Fruit fly (Drosophila melanogaster): ENCODE results near the gene CG17075.

The CG17075 gene

DNA sequence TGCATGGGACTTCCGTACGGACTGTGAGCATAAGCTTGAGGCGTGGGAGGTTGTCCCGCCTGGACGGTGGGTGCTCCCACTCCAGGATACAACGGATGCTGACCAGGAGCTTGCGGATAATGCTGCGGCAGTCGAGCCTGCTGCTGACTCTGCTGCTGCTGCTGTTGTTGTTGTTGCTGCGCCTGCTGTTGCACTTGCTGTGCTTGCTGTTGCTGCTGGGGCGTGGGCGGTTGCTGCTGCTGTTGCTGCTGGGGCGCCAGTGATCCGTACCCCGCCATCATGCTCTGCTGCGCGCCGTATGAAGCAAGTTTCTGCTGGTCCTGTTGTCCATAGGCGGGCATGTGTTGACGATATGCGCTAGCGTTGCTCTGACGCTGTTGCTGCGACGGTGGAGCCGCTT is 25.9 kb downstream of the CG17075 start:
- TF ChIP-seq CG6276 (GFP tag; optimal IDR thresholded peaks at IDR 0.05) (no peak), Eip75B (GFP tag; optimal IDR thresholded peaks at IDR 0.05) (no peak), Ets21C (GFP tag; optimal IDR thresholded peaks at IDR 0.05) (no peak), Hr39 (GFP tag; optimal IDR thresholded peaks at IDR 0.05) (no peak), CG8632 (GFP tag; optimal IDR thresholded peaks at IDR 0.05) (no peak), ss (GFP tag; optimal IDR thresholded peaks at IDR 0.05) (no peak), Met (GFP tag; optimal IDR thresholded peaks at IDR 0.05) (no peak), Gug (GFP tag; IDR thresholded peaks at IDR 0.05) (no peak)

dm6 chr2L:240176-240769 is 27.0 kb downstream of the CG17075 start:
- TF ChIP-seq dsx (GFP tag; optimal IDR thresholded peaks at IDR 0.05; ENCODE audit: poor library complexity, severe bottlenecking) (no peak), fkh (GFP tag; optimal IDR thresholded peaks at IDR 0.05) (no peak), salr (GFP tag; optimal IDR thresholded peaks at IDR 0.05) (no peak), CG3919 (GFP tag; optimal IDR thresholded peaks at IDR 0.05) (no peak)

DNA sequence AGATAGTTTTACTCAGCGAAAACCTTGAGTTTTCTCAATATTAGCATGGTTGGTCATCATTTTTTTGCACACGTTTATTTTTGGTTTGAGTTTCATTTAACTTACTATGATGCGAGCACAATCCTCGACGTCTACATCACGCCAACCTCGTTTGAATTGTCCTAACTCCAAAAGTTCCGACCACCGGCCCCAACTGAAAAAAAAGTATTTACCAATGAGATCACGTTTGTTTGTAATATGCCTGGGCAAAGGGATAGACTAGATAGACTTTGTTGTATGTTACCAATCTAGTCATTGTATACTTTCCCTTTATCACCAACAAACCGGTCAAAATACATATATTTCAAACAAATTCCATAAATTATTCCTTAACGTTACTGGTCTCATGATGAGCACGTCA is 35.1 kb downstream of the CG17075 start, which contains the start of gene CG13693:
TSS of gene CG13693 (plus strand) at position 301 of the 400 bp plus-strand sequence.
- TF ChIP-seq Smox (GFP tag; optimal IDR thresholded peaks at IDR 0.05) (no peak), achi (GFP tag; optimal IDR thresholded peaks at IDR 0.05) (no peak), OdsH (GFP tag; optimal IDR thresholded peaks at IDR 0.05) (no peak)

dm6 chr2L:228246-228645 is 39.1 kb downstream of the CG17075 start:
- peak; percentile 95 for TF ChIP-seq svp (GFP tag)
- no peak for TF ChIP-seq Sox15 (GFP tag; optimal IDR thresholded peaks at IDR 0.05)
- TF ChIP-seq CG32006 (GFP tag; optimal IDR thresholded peaks at IDR 0.05): no peak
- no peak for TF ChIP-seq CG10669 (GFP tag; optimal IDR thresholded peaks at IDR 0.05)

DNA sequence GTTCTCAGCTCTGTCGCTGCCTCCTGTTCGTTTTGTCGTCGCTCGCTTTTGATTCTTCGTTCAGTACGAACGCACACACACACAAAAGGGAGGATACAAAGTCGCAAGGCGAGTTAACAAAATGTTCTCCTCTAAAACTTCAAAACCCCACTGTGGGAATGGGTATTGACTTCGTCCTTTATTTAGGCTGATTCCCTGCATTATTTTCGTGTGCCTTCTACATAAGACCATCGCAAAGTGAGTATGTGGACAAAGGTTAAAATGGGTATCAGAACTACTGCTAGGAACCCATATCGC is 42.0 kb downstream of the CG17075 start:
- TF ChIP-seq Sox102F (GFP tag; optimal IDR thresholded peaks at IDR 0.05): no peak
- TF ChIP-seq CG3032 (tag; optimal IDR thresholded peaks at IDR 0.05): no peak
- TF ChIP-seq dsx (GFP tag; optimal IDR thresholded peaks at IDR 0.05; ENCODE audit: poor library complexity, severe bottlenecking): peak; percentile 93

dm6 chr2L:224599-225385 is 42.5 kb downstream of the CG17075 start:
- TF ChIP-seq Eip78C (GFP tag) (peak; percentile 97), CG9139 (GFP tag; optimal IDR thresholded peaks at IDR 0.05) (peak; percentile 78), CG6792 (GFP tag; optimal IDR thresholded peaks at IDR 0.05) (peak; percentile 87), CG11294 (GFP tag; IDR thresholded peaks at IDR 0.05) (peak; percentile 50; the same call in 1 of the 2 replicates), esn (GFP tag; optimal IDR thresholded peaks at IDR 0.05) (peak; percentile 91), CG6163 (GFP tag; IDR thresholded peaks at IDR 0.05) (peak; percentile 86), Hr4 (GFP tag; optimal IDR thresholded peaks at IDR 0.05) (peak; percentile 90), Met (GFP tag; optimal IDR thresholded peaks at IDR 0.05) (peak; percentile 93), CG6808 (GFP tag; optimal IDR thresholded peaks at IDR 0.05) (peak; percentile 93), Ets96B (tag; optimal IDR thresholded peaks at IDR 0.05) (peak; percentile 91), dsx (GFP tag; optimal IDR thresholded peaks at IDR 0.05; ENCODE audit: poor library complexity, severe bottlenecking) (peak; percentile 81), eg (GFP tag; IDR thresholded peaks at IDR 0.05) (no peak; the same call in 1 of the 3 replicates), OdsH (GFP tag; optimal IDR thresholded peaks at IDR 0.05) (peak; percentile 88), svp (GFP tag) (peak; percentile 96), CG4318 (GFP tag; optimal IDR thresholded peaks at IDR 0.05) (peak; percentile 83), CG31627 (GFP tag; optimal IDR thresholded peaks at IDR 0.05) (peak; percentile 88), Ets21C (GFP tag; optimal IDR thresholded peaks at IDR 0.05) (peak; percentile 81), CG34406 (GFP tag; optimal IDR thresholded peaks at IDR 0.05) (peak; percentile 80), fd85E (GFP tag; optimal IDR thresholded peaks at IDR 0.05) (peak; percentile 54), CG3919 (GFP tag; optimal IDR thresholded peaks at IDR 0.05) (peak; percentile 92), pdm3 (GFP tag; optimal IDR thresholded peaks at IDR 0.05) (peak; percentile 92), cyc (GFP tag; optimal IDR thresholded peaks at IDR 0.05) (peak; percentile 86), Sox14 (GFP tag; optimal IDR thresholded peaks at IDR 0.05) (peak; percentile 92), acj6 (GFP tag; optimal IDR thresholded peaks at IDR 0.05) (peak; percentile 90), Lpt (GFP tag; optimal IDR thresholded peaks at IDR 0.05) (peak; percentile 81)
